Fruit fly (Drosophila melanogaster) Kc167 (cell line): ENCODE results near the gene CG16700.

Source experiments
- Myc ChIP-seq: fragments of >200 bp; optimal IDR thresholded peaks from 2 replicates; lab custom pipeline; 2017; ENCODE audit warnings: missing external identifiers
- Sin3A ChIP-seq: fragments of >200 bp; optimal IDR thresholded peaks from 2 replicates; lab custom pipeline; 2018; ENCODE audit warnings: missing external identifiers
- h ChIP-seq: fragments of >200 bp; optimal IDR thresholded peaks from 3 replicates; lab custom pipeline; 2018; ENCODE audit warnings: missing external identifiers
- insv ChIP-seq: fragments of >200 bp; optimal IDR thresholded peaks from 3 replicates; lab custom pipeline; 2018; ENCODE audit warnings: missing external identifiers
- psq ChIP-seq: fragments of >200 bp; optimal IDR thresholded peaks from 2 replicates; lab custom pipeline; 2017; ENCODE audit warnings: missing external identifiers
- ttk ChIP-seq: sonication (Bioruptor generic); optimal IDR thresholded peaks from 2 replicates; lab custom pipeline; 2017; ENCODE audit warnings: missing external identifiers

DNA sequence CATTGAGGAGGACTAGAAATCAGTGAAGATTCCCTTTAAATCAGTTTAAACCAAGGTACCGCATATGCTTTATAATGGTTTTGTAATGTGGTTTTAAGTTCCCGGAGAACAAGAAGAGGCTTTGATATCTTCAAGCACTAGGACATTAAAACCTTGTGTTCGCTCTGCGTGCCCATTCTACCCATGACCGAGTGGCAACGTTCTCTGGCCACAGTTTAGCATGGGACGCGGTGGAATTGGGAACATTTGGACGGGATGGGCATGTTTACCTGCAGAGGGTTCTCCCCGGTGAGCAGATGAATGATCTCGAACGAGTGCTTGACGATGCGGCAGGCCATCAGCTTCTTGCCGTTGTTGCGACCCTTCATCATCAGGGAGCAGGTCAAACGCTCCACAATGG, 54.9 kb downstream of the CG16700 start:
- TF ChIP-seq h (no peak), psq (no peak), ttk (lab: Kevin White, UChicago) (peak; percentile 95), Myc (lab: Kevin White, UChicago) (no peak), Sin3A (no peak), insv (lab: Kevin White, UChicago) (no peak)
